Worm (Caenorhabditis elegans) whole organism, L4 larva: ENCODE results near the gene chk-1.

Source experiments
- ceh-28 ChIP-seq: fragments of 150-350 bp; optimal IDR thresholded peaks from 2 replicates; lab custom pipeline; 2014; ENCODE audit warnings: missing biosample characterization, missing genetic modification reagents, missing genetic modification characterization
- daf-16 ChIP-seq, 3 experiments: sonication (generic microtip); optimal IDR thresholded peaks; 2 replicates each; lab custom pipeline; 2016 to 2017; ENCODE audit warnings: missing genetic modification characterization in 3 of 3, missing genetic modification reagents in 3 of 3, mild to moderate bottlenecking in 2 of 3, missing compliant biosample characterization in 2 of 3, missing biosample characterization in 1 of 3, moderate library complexity in 1 of 3
- lim-7 ChIP-seq: fragments of 200-800 bp; sonication (Bioruptor generic); IDR thresholded peaks from 2 replicates; pipeline ENCODE4 v1.3.6; 2022; ENCODE audit warnings: missing genetic modification characterization, missing compliant biosample characterization
- lin-13 ChIP-seq: fragments of 150-350 bp; optimal IDR thresholded peaks from 2 replicates; lab custom pipeline; 2014; ENCODE audit warnings: missing biosample characterization, missing genetic modification reagents, missing genetic modification characterization
- tag-97 ChIP-seq: fragments of 200-800 bp; sonication (Bioruptor generic); IDR thresholded peaks from 2 replicates; pipeline ENCODE4 v1.3.6; 2022; ENCODE audit warnings: missing genetic modification characterization, missing compliant biosample characterization

DNA sequence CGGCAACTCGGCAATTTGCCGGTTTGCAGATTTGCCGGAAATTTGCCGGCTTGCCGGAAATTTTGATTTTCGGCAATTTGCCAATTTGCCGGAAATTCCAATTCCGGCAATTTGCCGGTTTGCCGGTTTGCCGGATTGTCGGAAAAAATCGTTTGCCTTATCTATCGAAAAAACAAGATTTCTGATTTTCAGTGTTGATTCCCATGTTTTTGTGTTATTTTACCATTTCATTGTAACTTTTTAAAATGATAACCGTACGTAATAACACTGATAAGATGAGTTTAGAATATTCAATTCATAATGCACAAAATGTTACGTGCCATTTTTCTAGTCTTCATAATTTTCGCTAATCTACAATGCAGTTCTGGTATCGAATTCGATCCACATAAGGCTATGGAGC is 1.6 kb upstream of the chk-1 start, which contains the start of gene oac-55:
- TF ChIP-seq lin-13 (no peak), ceh-28 (tag; lab: Kevin White, UChicago) (no peak), daf-16 (GFP tag; optimal IDR thresholded peaks at IDR 0.05; lab: Kevin White, UChicago) (no peak), daf-16 (tag; optimal IDR thresholded peaks at IDR 0.05; lab: Kevin White, UChicago) (no peak), lim-7 (GFP tag; lab: Robert Waterston, UW) (no peak), tag-97 (GFP tag; lab: Robert Waterston, UW) (no peak)
